Worm (Caenorhabditis elegans): ENCODE results near the gene capg-2.

ce11 chrV:12256398-12256797 lies 15.3 kb upstream of the capg-2 start, which contains the start of gene ugt-55:
- TF ChIP-seq ceh-82 (tag; optimal IDR thresholded peaks at IDR 0.05) = no peak
- no peak for TF ChIP-seq ztf-11 (tag; optimal IDR thresholded peaks at IDR 0.05)
- TF ChIP-seq elt-1 (tag; optimal IDR thresholded peaks at IDR 0.05) = no peak
- no peak for TF ChIP-seq egl-5 (tag; optimal IDR thresholded peaks at IDR 0.05)
- no peak for TF ChIP-seq ama-1 (optimal IDR thresholded peaks at IDR 0.05)
- TF ChIP-seq nhr-28 (tag; optimal IDR thresholded peaks at IDR 0.05) = no peak
- no peak for TF ChIP-seq nhr-77 (tag; optimal IDR thresholded peaks at IDR 0.05)
- TF ChIP-seq nfya-1 (tag; optimal IDR thresholded peaks at IDR 0.05; ENCODE audit: insufficient read depth) = no peak
- TF ChIP-seq lin-15B (tag; optimal IDR thresholded peaks at IDR 0.05) = no peak
- TF ChIP-seq unc-39 (tag; optimal IDR thresholded peaks at IDR 0.05) = no peak
- no peak for TF ChIP-seq aly-2 (tag; optimal IDR thresholded peaks at IDR 0.05)
- no peak for TF ChIP-seq elt-3 (tag; optimal IDR thresholded peaks at IDR 0.05)
- TF ChIP-seq mdl-1 (tag; optimal IDR thresholded peaks at IDR 0.05) = no peak
- no peak for TF ChIP-seq fos-1 (tag; optimal IDR thresholded peaks at IDR 0.05)

All from whole organism, L3 larva.